Worm (Caenorhabditis elegans) whole organism, L1 larva: ENCODE data around the gene fozi-1.

ENCODE experiments used
- dpl-1 ChIP-seq, 3 experiments: fragments of 150-350 bp in 2 of 3; sonication (generic microtip) in 1 of 3; optimal IDR thresholded peaks; 2 replicates each; lab custom pipeline; 2014 to 2017; ENCODE audit warnings: missing biosample characterization in 3 of 3, missing genetic modification characterization in 3 of 3, missing genetic modification reagents in 3 of 3
- egl-13 ChIP-seq: sonication (generic microtip); optimal IDR thresholded peaks from 2 replicates; lab custom pipeline; 2016; ENCODE audit warnings: missing genotype, missing genetic modification reagents, missing genetic modification characterization, missing compliant biosample characterization
- elt-2 ChIP-seq: sonication (generic microtip); optimal IDR thresholded peaks from 2 replicates; lab custom pipeline; 2016; ENCODE audit warnings: missing genetic modification characterization, mild to moderate bottlenecking, inconsistent platforms, missing compliant biosample characterization, missing genetic modification reagents
- lin-39 ChIP-seq: fragments of 150-350 bp; optimal IDR thresholded peaks from 2 replicates; lab custom pipeline; 2014; ENCODE audit warnings: missing biosample characterization, missing genetic modification reagents, missing genetic modification characterization
- nhr-76 ChIP-seq: sonication (generic microtip); optimal IDR thresholded peaks from 2 replicates; lab custom pipeline; 2017; ENCODE audit warnings: missing biosample characterization, missing genetic modification characterization
- nhr-85 ChIP-seq: sonication (generic microtip); peaks from one replicate; lab custom pipeline; 2016; ENCODE audit warnings: missing genetic modification characterization, inconsistent platforms, missing compliant biosample characterization
- pqm-1 ChIP-seq: sonication (generic microtip); optimal IDR thresholded peaks from 3 replicates; lab custom pipeline; 2017; ENCODE audit warnings: missing biosample characterization, missing genetic modification characterization
- unc-86 ChIP-seq: sonication (generic microtip); optimal IDR thresholded peaks from 2 replicates; lab custom pipeline; 2016; ENCODE audit warnings: missing genetic modification characterization, missing compliant biosample characterization

DNA sequence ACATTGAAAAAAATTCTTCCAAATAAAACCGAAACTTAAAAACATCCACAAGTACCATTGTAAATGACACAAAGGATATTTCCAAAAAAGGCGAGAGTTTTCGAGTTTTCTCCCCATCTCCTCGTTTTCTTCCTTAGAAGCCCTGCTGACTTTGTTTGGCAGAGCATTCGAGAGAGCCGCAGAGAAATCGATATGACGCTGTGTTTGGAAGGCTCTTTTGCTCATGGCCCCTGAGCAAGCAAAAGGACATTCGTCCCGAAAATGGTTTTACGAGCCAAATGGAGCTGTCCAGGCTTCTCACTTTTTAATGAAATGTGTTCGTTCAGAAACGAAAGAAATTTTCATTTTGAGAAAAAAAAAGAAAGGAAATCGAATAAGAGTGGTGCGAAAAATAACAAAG is 9.5 kb upstream of the fozi-1 start:
- TF ChIP-seq nhr-85 (tag; lab: Kevin White, UChicago), result no peak
- no peak for TF ChIP-seq unc-86 (tag; lab: Kevin White, UChicago)
- TF ChIP-seq lin-39 (tag; lab: Kevin White, UChicago), result no peak
- no peak for TF ChIP-seq egl-13 (tag; lab: Kevin White, UChicago)
- TF ChIP-seq pqm-1 (tag; lab: Kevin White, UChicago), result no peak
- no peak for TF ChIP-seq elt-2 (tag; lab: Kevin White, UChicago)
- no peak for TF ChIP-seq nhr-76
- no peak for TF ChIP-seq dpl-1 (GFP tag; optimal IDR thresholded peaks at IDR 0.05; lab: Kevin White, UChicago)
